Worm (Caenorhabditis elegans) whole organism, early embryonic: ENCODE results near the gene sra-32.
A peak's percentile ranks its signal among the peaks of the same experiment; 100 is the strongest.

Source experiments
- B0310.2 ChIP-seq: sonication (generic microtip); optimal IDR thresholded peaks from 2 replicates; lab custom pipeline; 2016; ENCODE audit warnings: mild to moderate bottlenecking, missing genetic modification characterization, missing compliant biosample characterization
- F13C5.2 ChIP-seq: sonication (generic microtip); optimal IDR thresholded peaks from 2 replicates; lab custom pipeline; 2017; ENCODE audit warnings: mild to moderate bottlenecking, missing genetic modification characterization, inconsistent platforms, missing compliant biosample characterization
- aly-1 ChIP-seq: sonication (generic microtip); optimal IDR thresholded peaks from 2 replicates; lab custom pipeline; 2016; ENCODE audit warnings: missing genetic modification characterization, missing compliant biosample characterization
- ama-1 ChIP-seq: fragments of 150-350 bp; optimal IDR thresholded peaks from 2 replicates; lab custom pipeline; 2014
- ceh-36 ChIP-seq: sonication (generic microtip); optimal IDR thresholded peaks from 2 replicates; lab custom pipeline; 2016; ENCODE audit warnings: missing genetic modification characterization, inconsistent platforms, missing compliant biosample characterization
- ets-7 ChIP-seq: sonication (generic microtip); optimal IDR thresholded peaks from 2 replicates; lab custom pipeline; 2016; ENCODE audit warnings: missing genotype, missing genetic modification characterization, missing compliant biosample characterization
- flt-1 ChIP-seq: fragments of 200-800 bp; sonication (Bioruptor generic); IDR thresholded peaks from 2 replicates; pipeline ENCODE4 v1.3.6; 2022; ENCODE audit warnings: missing genetic modification characterization, missing compliant biosample characterization
- hmbx-1 ChIP-seq: sonication (generic microtip); optimal IDR thresholded peaks from 2 replicates; lab custom pipeline; 2016; ENCODE audit warnings: mild to moderate bottlenecking, missing genetic modification characterization, missing compliant biosample characterization
- hmg-4 ChIP-seq: fragments of 200-800 bp; sonication (Bioruptor generic); optimal IDR thresholded peaks from 2 replicates; lab custom pipeline; 2018; ENCODE audit warnings: mild to moderate bottlenecking, missing genetic modification characterization, missing compliant biosample characterization
- hnd-1 ChIP-seq: sonication (generic microtip); optimal IDR thresholded peaks from 2 replicates; lab custom pipeline; 2016; ENCODE audit warnings: missing genetic modification characterization, missing compliant biosample characterization
- pes-1 ChIP-seq: fragments of 200-800 bp; sonication (Bioruptor generic); IDR thresholded peaks from 2 replicates; pipeline ENCODE4 v1.3.6; 2022; ENCODE audit warnings: missing genetic modification reagents, missing genetic modification characterization, missing compliant biosample characterization
- scrt-1 ChIP-seq: fragments of 200-800 bp; sonication (Bioruptor generic); IDR thresholded peaks from 2 replicates; pipeline ENCODE4 v1.3.6; 2022; ENCODE audit warnings: missing genetic modification characterization, missing compliant biosample characterization
- sea-1 ChIP-seq: fragments of 200-800 bp; sonication (Bioruptor generic); conservative IDR thresholded peaks from 2 replicates; pipeline ENCODE4 v1.3.6; 2022; ENCODE audit warnings: missing genetic modification characterization, missing compliant biosample characterization
- tbx-11 ChIP-seq: fragments of 200-800 bp; sonication (Bioruptor generic); IDR thresholded peaks from 2 replicates; pipeline ENCODE4 v1.3.6; 2022; ENCODE audit warnings: missing genetic modification characterization, missing compliant biosample characterization
- tbx-37 ChIP-seq: fragments of 200-800 bp; sonication (Bioruptor generic); conservative IDR thresholded peaks from 2 replicates; pipeline ENCODE4 v1.3.6; 2022; ENCODE audit warnings: missing genetic modification reagents, missing genetic modification characterization, missing compliant biosample characterization

Gene sra-32

ce11 chrII:4540631-4541030 is 8.9 kb upstream of the sra-32 start, which contains the start of gene sra-36:
TSS of gene sra-36 (minus strand) at chrII:4540731.
- TF ChIP-seq hmbx-1 (tag; lab: Kevin White, UChicago) (no peak), ets-7 (tag; lab: Kevin White, UChicago) (no peak), ceh-36 (tag; lab: Kevin White, UChicago) (no peak), tbx-37 (GFP tag; lab: Robert Waterston, UW) (no peak), sea-1 (no peak), F13C5.2 (tag; lab: Kevin White, UChicago) (no peak), pes-1 (GFP tag; lab: Robert Waterston, UW) (no peak), B0310.2 (tag; lab: Kevin White, UChicago) (no peak)

ce11 chrII:4537141-4537540 is 5.4 kb upstream of the sra-32 start, which contains the start of gene sra-33:
TSS of gene sra-33 (minus strand) at chrII:4537241.
- TF ChIP-seq ets-7 (tag; lab: Kevin White, UChicago) (no peak), ama-1 (lab: Kevin White, UChicago) (no peak), B0310.2 (tag; lab: Kevin White, UChicago) (no peak), tbx-11 (no peak), ceh-36 (tag; lab: Kevin White, UChicago) (no peak), tbx-37 (GFP tag; lab: Robert Waterston, UW) (no peak), aly-1 (tag; lab: Kevin White, UChicago) (no peak), hmbx-1 (tag; lab: Kevin White, UChicago) (no peak), flt-1 (GFP tag; lab: Robert Waterston, UW) (no peak), hmg-4 (GFP tag; lab: Kevin White, UChicago) (no peak), F13C5.2 (tag; lab: Kevin White, UChicago) (no peak), scrt-1 (GFP tag; lab: Robert Waterston, UW) (no peak), pes-1 (GFP tag; lab: Robert Waterston, UW) (no peak)

ce11 chrII:4527800-4528199 is 4.0 kb downstream of the sra-32 start, which contains the start of gene sra-35:
TSS of gene sra-35 (minus strand) at chrII:4527900.
- no peak for TF ChIP-seq hnd-1 (tag; lab: Kevin White, UChicago)
- no peak for TF ChIP-seq flt-1 (GFP tag; lab: Robert Waterston, UW)
- no peak for TF ChIP-seq tbx-37 (GFP tag; lab: Robert Waterston, UW)
- no peak for TF ChIP-seq ets-7 (tag; lab: Kevin White, UChicago)

- TF ChIP-seq hmbx-1 (tag; lab: Kevin White, UChicago), result no peak
- no peak for TF ChIP-seq pes-1 (GFP tag; lab: Robert Waterston, UW)
- no peak for TF ChIP-seq ceh-36 (tag; lab: Kevin White, UChicago)
- no peak for TF ChIP-seq sea-1
- no peak for TF ChIP-seq tbx-11
Measured at ce11 chrII:4525185-4525584, 6.6 kb downstream of the sra-32 start.

- no peak for TF ChIP-seq ceh-36 (tag; lab: Kevin White, UChicago)
- no peak for TF ChIP-seq scrt-1 (GFP tag; lab: Robert Waterston, UW)
Measured at ce11 chrII:4523122-4523672, 8.6 kb downstream of the sra-32 start, which contains the start of the genes B0304.4 and B0304.2. TSS of gene B0304.4 (minus strand) at chrII:4523222. TSS of gene B0304.2 (plus strand) at chrII:4523622.

ce11 chrII:4519976-4520594 is 11.7 kb downstream of the sra-32 start:
- TF ChIP-seq sea-1 (no peak), ets-7 (tag; lab: Kevin White, UChicago) (no peak), hmbx-1 (tag; lab: Kevin White, UChicago) (no peak), flt-1 (GFP tag; lab: Robert Waterston, UW) (no peak), hmg-4 (GFP tag; lab: Kevin White, UChicago) (no peak), ama-1 (lab: Kevin White, UChicago) (no peak), tbx-11 (no peak), aly-1 (tag; lab: Kevin White, UChicago) (no peak), scrt-1 (GFP tag; lab: Robert Waterston, UW) (no peak)

ce11 chrII:4518300-4518907 is 13.4 kb downstream of the sra-32 start, which contains the start of gene hlh-1:
TSS of gene hlh-1 (plus strand) at chrII:4518574.
- TF ChIP-seq flt-1 (GFP tag; lab: Robert Waterston, UW), result peak; percentile 33; the same call in 1 of the 2 replicates
- no peak for TF ChIP-seq pes-1 (GFP tag; lab: Robert Waterston, UW)
- TF ChIP-seq hmbx-1 (tag; lab: Kevin White, UChicago), result no peak
- no peak for TF ChIP-seq B0310.2 (tag; lab: Kevin White, UChicago)

- TF ChIP-seq B0310.2 (tag; lab: Kevin White, UChicago) (no peak), hmg-4 (GFP tag; lab: Kevin White, UChicago) (peak; percentile 40)
Measured at ce11 chrII:4517254-4517653, 14.5 kb downstream of the sra-32 start.

ce11 chrII:4516291-4516690 is 15.5 kb downstream of the sra-32 start:
- TF ChIP-seq scrt-1 (GFP tag; lab: Robert Waterston, UW), result no peak
- 0 out of 2 replicates have a peak, but pooled peaks have one; percentile 38 for TF ChIP-seq tbx-11
- no peak for TF ChIP-seq aly-1 (tag; lab: Kevin White, UChicago)
- TF ChIP-seq sea-1, result no peak
- TF ChIP-seq ceh-36 (tag; lab: Kevin White, UChicago), result no peak
